Fruit fly (Drosophila melanogaster) whole organism, embryonic: ENCODE measurements around the gene Glg1.

ENCODE experiments used
- ATbp ChIP-seq: fragments of 200-800 bp; sonication (Bioruptor generic); optimal IDR thresholded peaks from 2 replicates; lab custom pipeline; 2017; ENCODE audit warnings: missing biosample characterization, mild to moderate bottlenecking, missing genetic modification characterization, missing genetic modification reagents
- Abd-B ChIP-seq: fragments of 200-800 bp; sonication (Bioruptor generic); optimal IDR thresholded peaks from 2 replicates; lab custom pipeline; 2018; ENCODE audit warnings: missing biosample characterization, mild to moderate bottlenecking, missing genetic modification characterization, moderate library complexity
- Atf6 ChIP-seq: fragments of 200-800 bp; sonication (Bioruptor generic); IDR thresholded peaks from 2 replicates; pipeline ENCODE4 v1.3.6; 2022; ENCODE audit warnings: missing biosample characterization, missing genetic modification characterization
- Blimp-1 ChIP-seq: fragments of 200-800 bp; sonication (Bioruptor generic); optimal IDR thresholded peaks from 3 replicates; lab custom pipeline; 2018; ENCODE audit warnings: missing biosample characterization, missing genetic modification characterization, mild to moderate bottlenecking, moderate library complexity, missing genetic modification reagents
- Bteb2 ChIP-seq: fragments of 200-800 bp; sonication (Bioruptor generic); optimal IDR thresholded peaks from 2 replicates; lab custom pipeline; 2016; ENCODE audit warnings: missing biosample characterization, missing genetic modification characterization
- CG10267 ChIP-seq: fragments of 200-800 bp; sonication (Bioruptor generic); optimal IDR thresholded peaks from 2 replicates; lab custom pipeline; 2018; ENCODE audit warnings: missing biosample characterization, mild to moderate bottlenecking, missing genetic modification characterization, moderate library complexity
- CG10321 ChIP-seq: fragments of 200-800 bp; sonication (Bioruptor generic); IDR thresholded peaks from 2 replicates; pipeline ENCODE4 v1.3.6; 2022; ENCODE audit warnings: missing biosample characterization, missing genetic modification characterization
- CG12299 ChIP-seq: fragments of 200-800 bp; sonication (Bioruptor generic); optimal IDR thresholded peaks from 2 replicates; lab custom pipeline; 2018; ENCODE audit warnings: missing biosample characterization, mild to moderate bottlenecking, missing genetic modification characterization
- CG13624 ChIP-seq: fragments of 200-800 bp; sonication (Bioruptor generic); optimal IDR thresholded peaks from 2 replicates; lab custom pipeline; 2016; ENCODE audit warnings: missing biosample characterization, missing genetic modification characterization
- CG13775 ChIP-seq: fragments of 200-800 bp; sonication (Bioruptor generic); optimal IDR thresholded peaks from 3 replicates; lab custom pipeline; 2017; ENCODE audit warnings: missing biosample characterization, mild to moderate bottlenecking, missing genetic modification characterization
- CG14014 ChIP-seq: fragments of 200-800 bp; sonication (Bioruptor generic); IDR thresholded peaks from 2 replicates; pipeline ENCODE4 v1.3.6; 2022; ENCODE audit warnings: missing biosample characterization, missing genetic modification characterization
- CG14050 ChIP-seq: fragments of 200-800 bp; sonication (Bioruptor generic); IDR thresholded peaks from 3 replicates; pipeline ENCODE4 v1.3.6; 2022; ENCODE audit warnings: missing biosample characterization, missing genetic modification characterization
- CG16863 ChIP-seq: fragments of 200-800 bp; sonication (Bioruptor generic); optimal IDR thresholded peaks from 3 replicates; lab custom pipeline; 2016; ENCODE audit warnings: missing biosample characterization, missing genetic modification characterization
- CG1832 ChIP-seq: fragments of 200-800 bp; sonication (Bioruptor generic); optimal IDR thresholded peaks from 2 replicates; lab custom pipeline; 2017; ENCODE audit warnings: missing biosample characterization, mild to moderate bottlenecking, missing genetic modification characterization, inconsistent platforms
- CG2199 ChIP-seq: fragments of 200-800 bp; sonication (Bioruptor generic); IDR thresholded peaks from 3 replicates; pipeline ENCODE4 v1.3.6; 2022; ENCODE audit warnings: missing biosample characterization, missing genetic modification characterization
- CG3065 ChIP-seq: fragments of 200-800 bp; sonication (Bioruptor generic); optimal IDR thresholded peaks from 2 replicates; lab custom pipeline; 2016; ENCODE audit warnings: missing biosample characterization, missing genetic modification characterization
- CG31365 ChIP-seq: fragments of 200-800 bp; sonication (Bioruptor generic); optimal IDR thresholded peaks from 2 replicates; lab custom pipeline; 2018; ENCODE audit warnings: missing biosample characterization, mild to moderate bottlenecking, missing genetic modification characterization
- CG3163 ChIP-seq: fragments of 200-800 bp; sonication (Bioruptor generic); optimal IDR thresholded peaks from 3 replicates; lab custom pipeline; 2016; ENCODE audit warnings: missing biosample characterization, missing genetic modification characterization
- CG32532 ChIP-seq: fragments of 200-800 bp; sonication (Bioruptor generic); IDR thresholded peaks from 2 replicates; pipeline ENCODE4 v1.3.6; 2022; ENCODE audit warnings: missing biosample characterization, missing genetic modification characterization
- CG32767 ChIP-seq: fragments of 200-800 bp; sonication (Bioruptor generic); IDR thresholded peaks from 2 replicates; pipeline ENCODE4 v1.3.6; 2022; ENCODE audit warnings: missing biosample characterization, missing genetic modification characterization
- CG4328 ChIP-seq: fragments of 200-800 bp; sonication (Bioruptor generic); optimal IDR thresholded peaks from 3 replicates; lab custom pipeline; 2017; ENCODE audit warnings: missing biosample characterization, missing genetic modification reagents, missing genetic modification characterization
- CG4424 ChIP-seq: fragments of 200-800 bp; sonication (Bioruptor generic); optimal IDR thresholded peaks from 3 replicates; lab custom pipeline; 2016; ENCODE audit warnings: missing biosample characterization, missing genetic modification characterization
- CG4820 ChIP-seq: fragments of 200-800 bp; sonication (Bioruptor generic); optimal IDR thresholded peaks from 3 replicates; lab custom pipeline; 2016; ENCODE audit warnings: missing biosample characterization, missing genetic modification characterization
- CG6791 ChIP-seq: fragments of 200-800 bp; sonication (Bioruptor generic); IDR thresholded peaks from 3 replicates; pipeline ENCODE4 v1.3.6; 2022; ENCODE audit warnings: missing biosample characterization, missing genetic modification characterization; ENCODE audit not compliant: partially characterized antibody
- CG7357 ChIP-seq: fragments of 200-800 bp; sonication (Bioruptor generic); IDR thresholded peaks from 3 replicates; pipeline ENCODE4 v1.3.6; 2022; ENCODE audit warnings: missing biosample characterization, missing genetic modification characterization
- CG8290 ChIP-seq, 3 experiments: fragments of 200-800 bp; sonication (Bioruptor generic); optimal IDR thresholded peaks; 2 replicates each; lab custom pipeline; 2016 to 2019; ENCODE audit warnings: missing biosample characterization in 3 of 3, missing genetic modification characterization in 3 of 3, mild to moderate bottlenecking in 2 of 3, moderate library complexity in 1 of 3
- Dbx ChIP-seq: fragments of 200-800 bp; sonication (Bioruptor generic); IDR thresholded peaks from 3 replicates; pipeline ENCODE4 v1.3.6; 2022; ENCODE audit warnings: missing biosample characterization, missing genetic modification characterization
- Dll ChIP-seq: fragments of 200-800 bp; sonication (Bioruptor generic); IDR thresholded peaks from 4 replicates; pipeline ENCODE4 v1.3.6; 2022; ENCODE audit warnings: missing biosample characterization, missing genetic modification characterization; ENCODE audit not compliant: partially characterized antibody
- HLHmδ ChIP-seq: fragments of 200-800 bp; sonication (Bioruptor generic); optimal IDR thresholded peaks from 2 replicates; lab custom pipeline; 2018; ENCODE audit warnings: missing biosample characterization, mild to moderate bottlenecking, missing genetic modification characterization, moderate library complexity
- Hey ChIP-seq: fragments of 200-800 bp; sonication (Bioruptor generic); optimal IDR thresholded peaks from 3 replicates; lab custom pipeline; 2018; ENCODE audit warnings: missing biosample characterization, mild to moderate bottlenecking, missing genetic modification characterization
- HmgZ ChIP-seq: fragments of 200-800 bp; sonication (Bioruptor generic); optimal IDR thresholded peaks from 2 replicates; lab custom pipeline; 2018; ENCODE audit warnings: missing biosample characterization, mild to moderate bottlenecking, missing genetic modification characterization
- Mes4 ChIP-seq: fragments of 200-800 bp; sonication (Bioruptor generic); optimal IDR thresholded peaks from 2 replicates; lab custom pipeline; 2016; ENCODE audit warnings: missing biosample characterization, missing genetic modification characterization
- Mrtf ChIP-seq: fragments of 200-800 bp; sonication (Bioruptor generic); IDR thresholded peaks from 3 replicates; pipeline ENCODE4 v1.3.6; 2022; ENCODE audit warnings: missing biosample characterization, missing genetic modification characterization
- Nf-YC ChIP-seq: fragments of 200-800 bp; optimal IDR thresholded peaks from 3 replicates; lab custom pipeline; 2019; ENCODE audit warnings: missing biosample characterization, mild to moderate bottlenecking, missing genetic modification characterization, moderate library complexity
- NfI ChIP-seq: fragments of 200-800 bp; sonication (Bioruptor generic); optimal IDR thresholded peaks from 3 replicates; lab custom pipeline; 2018; ENCODE audit warnings: missing biosample characterization, mild to moderate bottlenecking, missing genetic modification characterization, moderate library complexity
- Oli ChIP-seq: fragments of 200-800 bp; sonication (Bioruptor generic); optimal IDR thresholded peaks from 2 replicates; lab custom pipeline; 2018; ENCODE audit warnings: missing biosample characterization, mild to moderate bottlenecking, missing genetic modification characterization, moderate library complexity
- Optix ChIP-seq: fragments of 200-800 bp; sonication (Bioruptor generic); IDR thresholded peaks from 3 replicates; pipeline ENCODE4 v1.3.6; 2022; ENCODE audit warnings: missing biosample characterization, missing genetic modification characterization
- Rx ChIP-seq: fragments of 200-800 bp; sonication (Bioruptor generic); IDR thresholded peaks from 2 replicates; pipeline ENCODE4 v1.3.6; 2022; ENCODE audit warnings: missing biosample characterization, missing genetic modification characterization
- cas ChIP-seq: fragments of 200-800 bp; sonication (Bioruptor generic); IDR thresholded peaks from 2 replicates; pipeline ENCODE4 v1.3.6; 2022; ENCODE audit warnings: missing biosample characterization, missing genetic modification characterization
- caup ChIP-seq: fragments of 200-800 bp; sonication (Bioruptor generic); optimal IDR thresholded peaks from 3 replicates; lab custom pipeline; 2017; ENCODE audit warnings: missing biosample characterization, mild to moderate bottlenecking, missing genetic modification characterization, moderate library complexity; ENCODE audit not compliant: severe bottlenecking
- dati ChIP-seq: fragments of 200-800 bp; sonication (Bioruptor generic); IDR thresholded peaks from 2 replicates; pipeline ENCODE4 v1.3.6; 2022; ENCODE audit warnings: missing biosample characterization, missing genetic modification characterization
- gcm ChIP-seq: fragments of 200-800 bp; sonication (Bioruptor generic); optimal IDR thresholded peaks from 2 replicates; lab custom pipeline; 2019; ENCODE audit warnings: missing biosample characterization, mild to moderate bottlenecking, missing genetic modification characterization, moderate library complexity
- gfzf ChIP-seq: fragments of 200-800 bp; sonication (Bioruptor generic); optimal IDR thresholded peaks from 2 replicates; lab custom pipeline; 2016; ENCODE audit warnings: missing biosample characterization, mild to moderate bottlenecking, missing genetic modification characterization, moderate library complexity
- grau ChIP-seq: fragments of 200-800 bp; optimal IDR thresholded peaks from 3 replicates; lab custom pipeline; 2019; ENCODE audit warnings: missing biosample characterization, mild to moderate bottlenecking, missing genetic modification characterization, moderate library complexity
- hkb ChIP-seq, 2 experiments: fragments of 200-800 bp in 1 of 2; fragments of >200 bp in 1 of 2; sonication (Bioruptor generic) in 1 of 2; IDR thresholded peaks in 1 of 2; optimal IDR thresholded peaks in 1 of 2; 2 replicates each; pipeline versions ENCODE4 v1.3.6 to Lab custom; 2017 to 2022; ENCODE audit warnings: missing biosample characterization in 1 of 2, missing genetic modification characterization in 1 of 2
- ken ChIP-seq: fragments of 200-800 bp; sonication (Bioruptor generic); IDR thresholded peaks from 3 replicates; pipeline ENCODE4 v1.3.6; 2022; ENCODE audit warnings: missing biosample characterization, missing genetic modification characterization
- pan ChIP-seq, 4 experiments: fragments of >200 bp in 3 of 4; fragments of 200-800 bp in 1 of 4; sonication (Bioruptor generic) in 1 of 4; optimal IDR thresholded peaks in 3 of 4; IDR thresholded peaks in 1 of 4; 2 replicates each; pipeline versions ENCODE4 v1.3.6 to Lab custom; 2017 to 2022; ENCODE audit warnings: missing biosample characterization in 2 of 4, missing genetic modification characterization in 2 of 4, mixed read lengths in 1 of 4
- row ChIP-seq: fragments of 200-800 bp; sonication (Bioruptor generic); IDR thresholded peaks from 3 replicates; pipeline ENCODE4 v1.3.6; 2022; ENCODE audit warnings: missing biosample characterization, missing genetic modification characterization
- usp ChIP-seq: fragments of >200 bp; optimal IDR thresholded peaks from 2 replicates; lab custom pipeline; 2017; ENCODE audit warnings: missing biosample characterization, missing genetic modification characterization

Glg1 gene

DNA sequence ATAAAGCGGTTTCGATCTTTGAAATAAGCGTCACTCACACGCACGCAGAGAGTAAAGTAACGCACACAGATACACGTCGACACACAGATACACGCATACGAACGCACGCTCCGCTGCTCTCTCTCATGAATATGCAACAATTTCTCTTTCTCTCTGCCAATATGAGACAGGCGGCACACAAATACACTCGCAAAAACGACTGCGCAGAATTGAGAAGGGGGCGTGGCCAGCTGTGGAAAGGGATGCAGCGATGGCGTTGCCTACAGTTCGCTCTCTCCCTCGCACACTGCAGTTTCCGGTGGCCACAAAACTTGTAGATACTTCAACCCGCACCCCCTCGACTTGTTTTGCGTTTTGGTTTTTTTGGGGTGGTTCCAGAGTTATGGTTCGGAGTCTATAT, 27.7 kb downstream of the Glg1 start:
- TF ChIP-seq CG10267 (tag; lab: Kevin White, UChicago) (no peak), CG31365 (tag; lab: Kevin White, UChicago) (peak; percentile 56), Dll (GFP tag; lab: Robert Waterston, UW) (no peak), Optix (GFP tag; lab: Robert Waterston, UW) (peak; percentile 31; the same call in 1 of the 3 replicates), hkb (optimal IDR thresholded peaks at IDR 0.05; lab: Kevin White, UChicago) (no peak), hkb (GFP tag; IDR thresholded peaks at IDR 0.05; lab: Robert Waterston, UW) (peak; percentile 75), CG12299 (tag; lab: Kevin White, UChicago) (no peak), Mrtf (GFP tag; lab: Robert Waterston, UW) (0 out of 3 replicates have a peak, but pooled peaks have one; percentile 11), CG3163 (peak; percentile 63), row (GFP tag; lab: Robert Waterston, UW) (no peak), ken (GFP tag; lab: Robert Waterston, UW) (peak; percentile 60; the same call in 2 of the 3 replicates), cas (no peak), NfI (GFP tag; lab: Kevin White, UChicago) (peak; percentile 64), CG6791 (GFP tag; lab: Robert Waterston, UW) (no peak), CG14014 (GFP tag; lab: Robert Waterston, UW) (no peak), CG32767 (GFP tag; lab: Robert Waterston, UW) (peak; percentile 68; the same call in 1 of the 2 replicates), CG4820 (GFP tag; lab: Kevin White, UChicago) (no peak), CG4424 (GFP tag; lab: Kevin White, UChicago) (peak; percentile 18), Abd-B (GFP tag; lab: Kevin White, UChicago) (no peak), Atf6 (GFP tag; lab: Robert Waterston, UW) (peak; percentile 11; the same call in 1 of the 2 replicates), usp (GFP tag; lab: Kevin White, UChicago) (no peak), CG14050 (GFP tag; lab: Robert Waterston, UW) (peak; percentile 16; the same call in 1 of the 3 replicates), HLHmδ (GFP tag; lab: Kevin White, UChicago) (peak; percentile 76), Blimp-1 (GFP tag; lab: Kevin White, UChicago) (no peak), CG1832 (GFP tag; lab: Kevin White, UChicago) (peak; percentile 89), CG16863 (GFP tag; lab: Kevin White, UChicago) (peak; percentile 12), grau (tag; lab: Kevin White, UChicago) (no peak), CG3065 (GFP tag; lab: Kevin White, UChicago) (peak; percentile 76), caup (GFP tag; lab: Kevin White, UChicago) (no peak), CG10321 (GFP tag; lab: Robert Waterston, UW) (peak; percentile 92), Rx (GFP tag; lab: Robert Waterston, UW) (no peak), CG32532 (GFP tag; lab: Robert Waterston, UW) (0 out of 2 replicates have a peak, but pooled peaks have one; percentile 14), Dbx (GFP tag; lab: Robert Waterston, UW) (no peak), gfzf (GFP tag; lab: Kevin White, UChicago) (no peak), CG8290 (GFP tag; optimal IDR thresholded peaks at IDR 0.05; lab: Kevin White, UChicago) (no peak), CG8290 (tag; optimal IDR thresholded peaks at IDR 0.05; lab: Kevin White, UChicago) (peak in 1 of 2 experiments; percentile 24), Nf-YC (tag; lab: Kevin White, UChicago) (peak; percentile 98), dati (GFP tag; lab: Robert Waterston, UW) (peak; percentile 44; the same call in 1 of the 2 replicates), CG4328 (GFP tag; lab: Kevin White, UChicago) (peak; percentile 18), Mes4 (GFP tag; lab: Kevin White, UChicago) (peak; percentile 57), gcm (peak; percentile 79), CG2199 (GFP tag; lab: Robert Waterston, UW) (peak; percentile 46; the same call in 1 of the 3 replicates), Oli (tag; lab: Kevin White, UChicago) (no peak), pan (optimal IDR thresholded peaks at IDR 0.05; lab: Kevin White, UChicago) (no peak), pan (GFP tag; optimal IDR thresholded peaks at IDR 0.05 in 1 of 2, IDR thresholded peaks at IDR 0.05 in 1 of 2) (peak in 1 of 2 experiments; percentile 48), CG7357 (GFP tag; lab: Robert Waterston, UW) (no peak), CG13624 (GFP tag; lab: Kevin White, UChicago) (no peak), ATbp (peak; percentile 78), Hey (peak; percentile 36), Bteb2 (GFP tag; lab: Kevin White, UChicago) (no peak), CG13775 (GFP tag; lab: Kevin White, UChicago) (peak; percentile 13), HmgZ (tag; lab: Kevin White, UChicago) (no peak)
